Worm (Caenorhabditis elegans): ENCODE data around the gene F07H5.13.

Gene F07H5.13

DNA sequence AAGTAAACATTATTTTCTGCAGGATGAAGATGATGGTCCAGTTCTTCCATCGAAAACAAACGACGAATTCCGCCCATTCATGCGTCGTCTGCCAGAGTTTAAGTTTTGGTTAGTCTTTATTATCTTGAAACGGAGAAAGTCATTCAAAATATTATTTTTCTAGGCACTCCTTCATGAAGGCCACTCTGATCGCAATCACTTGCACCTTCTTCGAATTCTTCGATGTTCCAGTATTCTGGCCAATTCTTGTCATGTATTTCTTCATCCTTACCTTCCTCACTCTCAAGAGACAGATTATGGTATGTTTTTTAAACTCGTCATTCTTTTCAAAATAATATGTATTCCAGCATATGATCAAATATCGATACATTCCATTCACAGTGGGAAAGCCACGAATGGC is 21.5 kb downstream of the F07H5.13 start:
- no peak for TF ChIP-seq aptf-3 (GFP tag; IDR thresholded peaks at IDR 0.05)
- no peak for TF ChIP-seq madf-10 (tag; optimal IDR thresholded peaks at IDR 0.05)
- TF ChIP-seq zfh-2 (GFP tag; conservative IDR thresholded peaks at IDR 0.05): no peak
- TF ChIP-seq D2030.7 (GFP tag; IDR thresholded peaks at IDR 0.05): no peak
- TF ChIP-seq ama-1 (optimal IDR thresholded peaks at IDR 0.05): peak; percentile 72
- TF ChIP-seq ama-1 (GFP tag; optimal IDR thresholded peaks at IDR 0.05): no peak

DNA sequence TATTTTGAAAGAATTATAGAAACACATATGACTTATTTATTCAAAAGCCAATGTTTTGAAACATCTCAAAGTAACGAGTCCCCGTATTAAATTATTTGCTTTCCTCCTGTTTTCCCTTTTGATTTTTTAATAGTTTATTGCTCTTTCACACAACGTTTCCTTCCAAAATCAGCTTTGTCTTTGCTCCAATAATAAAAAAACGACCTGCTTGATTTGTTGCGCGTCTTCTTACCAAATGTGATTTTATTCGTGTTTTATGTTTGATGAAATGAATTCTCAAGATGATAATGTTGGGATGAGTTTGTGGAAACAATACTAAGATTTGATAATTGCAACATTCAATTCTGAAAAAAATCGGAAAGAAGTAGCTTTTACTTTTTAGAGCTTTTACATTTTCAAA is 22.0 kb downstream of the F07H5.13 start:
- no peak for TF ChIP-seq lin-54 (GFP tag; optimal IDR thresholded peaks at IDR 0.05)
- TF ChIP-seq dox-1 (GFP tag; IDR thresholded peaks at IDR 0.05): no peak
- TF ChIP-seq snpc-4 (GFP tag; optimal IDR thresholded peaks at IDR 0.05): no peak
- no peak for TF ChIP-seq snpc-4 (tag; optimal IDR thresholded peaks at IDR 0.05)
- no peak for TF ChIP-seq madf-10 (tag; optimal IDR thresholded peaks at IDR 0.05)
- no peak for TF ChIP-seq egl-44 (GFP tag; IDR thresholded peaks at IDR 0.05)
- TF ChIP-seq rpc-1 (optimal IDR thresholded peaks at IDR 0.05): no peak
- no peak for TF ChIP-seq rpc-1 (tag; optimal IDR thresholded peaks at IDR 0.05)
- TF ChIP-seq B0019.2 (GFP tag; conservative IDR thresholded peaks at IDR 0.05): no peak
- 0 out of 2 replicates have a peak, but pooled peaks have one; percentile 39 for TF ChIP-seq ekl-4 (GFP tag; IDR thresholded peaks at IDR 0.05)
- TF ChIP-seq hlh-26 (GFP tag; conservative IDR thresholded peaks at IDR 0.05): no peak
- no peak for TF ChIP-seq xnd-1 (tag; optimal IDR thresholded peaks at IDR 0.05)
- TF ChIP-seq B0035.1 (tag; optimal IDR thresholded peaks at IDR 0.05): no peak
- no peak for TF ChIP-seq bed-1 (GFP tag; IDR thresholded peaks at IDR 0.05)
- TF ChIP-seq ztf-3 (GFP tag; optimal IDR thresholded peaks at IDR 0.05): no peak
- TF ChIP-seq ceh-91 (GFP tag; IDR thresholded peaks at IDR 0.05): no peak
- TF ChIP-seq snpc-3.4 (tag; optimal IDR thresholded peaks at IDR 0.05): no peak
- TF ChIP-seq B0336.3 (GFP tag; IDR thresholded peaks at IDR 0.05): peak; percentile 31; the same call in 1 of the 2 replicates

DNA sequence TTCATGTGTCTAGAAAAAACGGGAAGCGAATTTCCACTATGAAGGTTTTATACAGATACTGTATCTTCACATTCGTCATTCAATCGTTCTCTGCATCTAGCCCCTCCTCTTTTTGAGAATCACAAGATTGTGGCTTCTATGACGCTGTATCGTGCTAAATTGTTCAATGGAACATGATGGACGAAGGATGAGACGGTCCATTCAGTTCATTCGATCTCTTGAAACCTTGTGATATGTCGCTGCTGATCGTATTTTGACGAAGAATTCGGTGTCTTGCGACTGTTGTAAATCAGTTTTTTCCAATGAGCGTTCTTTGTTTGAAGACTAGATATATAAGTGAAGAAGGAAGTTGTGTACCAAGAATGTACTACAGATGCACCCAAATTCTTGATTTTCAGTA is 23.3 kb downstream of the F07H5.13 start:
- TF ChIP-seq lin-40 (tag; optimal IDR thresholded peaks at IDR 0.05): peak; percentile 5
- peak; percentile 66 for TF ChIP-seq somi-1 (GFP tag; optimal IDR thresholded peaks at IDR 0.05)
- no peak for TF ChIP-seq tbp1 (GFP tag; optimal IDR thresholded peaks at IDR 0.05)
- no peak for TF ChIP-seq ztf-3 (GFP tag; optimal IDR thresholded peaks at IDR 0.05)

DNA sequence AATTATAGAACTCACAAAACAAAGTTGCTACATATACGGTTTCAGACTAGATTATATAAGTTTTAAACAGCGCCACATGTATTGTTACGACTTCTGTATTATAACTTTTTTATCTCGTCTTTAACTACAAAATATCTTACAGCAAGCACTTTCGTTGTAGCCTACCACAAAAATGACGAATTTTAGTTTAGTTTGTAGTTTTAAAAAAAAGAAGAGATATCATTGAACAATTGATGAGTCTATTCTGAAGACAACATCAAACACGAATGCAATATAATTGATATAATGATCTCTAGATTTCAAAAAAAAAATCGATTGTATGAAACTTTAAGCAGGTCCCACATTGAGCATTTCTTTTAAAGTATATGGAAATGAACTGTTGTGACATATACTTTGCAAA is 23.9 kb downstream of the F07H5.13 start:
- no peak for TF ChIP-seq zfh-2 (GFP tag; conservative IDR thresholded peaks at IDR 0.05)
- no peak for TF ChIP-seq F55B11.4 (tag; optimal IDR thresholded peaks at IDR 0.05; ENCODE audit: borderline replicate concordance, insufficient read depth)
- no peak for TF ChIP-seq cebp-2 (GFP tag; IDR thresholded peaks at IDR 0.05)
- TF ChIP-seq lin-35 (GFP tag; optimal IDR thresholded peaks at IDR 0.05): no peak

DNA sequence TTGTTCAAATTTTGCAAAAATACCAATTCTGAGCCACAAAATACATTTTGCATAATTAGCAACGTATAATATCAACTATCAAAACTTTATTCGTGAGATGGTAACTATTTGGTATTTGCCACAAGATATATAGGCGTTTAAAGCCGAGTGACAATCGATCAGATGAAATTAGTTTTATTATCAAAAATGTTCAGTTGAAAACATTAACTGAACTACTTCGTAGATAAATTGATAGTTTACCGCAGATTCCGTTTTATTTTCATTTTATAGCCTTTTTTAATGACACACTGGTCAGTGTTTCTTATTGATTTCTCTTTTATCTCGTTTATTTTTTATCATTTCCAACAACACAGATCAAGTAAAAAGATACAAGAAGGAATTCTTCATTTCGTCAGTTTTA is 26.9 kb downstream of the F07H5.13 start:
- TF ChIP-seq ceh-40 (GFP tag; IDR thresholded peaks at IDR 0.05) (no peak), repo-1 (tag; optimal IDR thresholded peaks at IDR 0.05) (peak; percentile 26), hmg-20 (GFP tag; IDR thresholded peaks at IDR 0.05) (no peak), ztf-26 (tag; optimal IDR thresholded peaks at IDR 0.05) (peak; percentile 58), sea-2 (GFP tag; IDR thresholded peaks at IDR 0.05) (no peak), egrh-3 (GFP tag; IDR thresholded peaks at IDR 0.05) (no peak), nhr-120 (GFP tag; IDR thresholded peaks at IDR 0.05) (no peak)
